Fruit fly (Drosophila melanogaster) whole organism, embryonic: ENCODE results near the gene CG14036.

Experiments used
- BEAF-32 ChIP-seq: fragments of 200-800 bp; sonication (Bioruptor generic); optimal IDR thresholded peaks from 3 replicates; lab custom pipeline; 2017; ENCODE audit warnings: missing biosample characterization, missing genetic modification characterization, mild to moderate bottlenecking, moderate library complexity, missing genetic modification reagents
- Bteb2 ChIP-seq: fragments of 200-800 bp; sonication (Bioruptor generic); optimal IDR thresholded peaks from 2 replicates; lab custom pipeline; 2016; ENCODE audit warnings: missing biosample characterization, missing genetic modification characterization
- CG10274 ChIP-seq: fragments of 200-800 bp; sonication (Bioruptor generic); optimal IDR thresholded peaks from 3 replicates; lab custom pipeline; 2017; ENCODE audit warnings: missing biosample characterization, mild to moderate bottlenecking, missing genetic modification characterization
- CG10565 ChIP-seq: fragments of 200-800 bp; sonication (Bioruptor generic); optimal IDR thresholded peaks from 3 replicates; lab custom pipeline; 2016; ENCODE audit warnings: missing biosample characterization, mild to moderate bottlenecking, missing genetic modification characterization
- CG10979 ChIP-seq: fragments of 200-800 bp; sonication (Bioruptor generic); optimal IDR thresholded peaks from 2 replicates; lab custom pipeline; 2018; ENCODE audit warnings: missing biosample characterization, mild to moderate bottlenecking, missing genetic modification characterization, moderate library complexity
- CG11093 ChIP-seq: fragments of 200-800 bp; sonication (Bioruptor generic); IDR thresholded peaks from 3 replicates; pipeline ENCODE4 v1.3.6; 2022; ENCODE audit warnings: missing biosample characterization, missing genetic modification characterization
- CG13624 ChIP-seq: fragments of 200-800 bp; sonication (Bioruptor generic); optimal IDR thresholded peaks from 2 replicates; lab custom pipeline; 2016; ENCODE audit warnings: missing biosample characterization, missing genetic modification characterization
- CG1602 ChIP-seq: fragments of 200-800 bp; sonication (Bioruptor generic); optimal IDR thresholded peaks from 3 replicates; lab custom pipeline; 2016; ENCODE audit warnings: missing biosample characterization, missing genetic modification characterization
- CG1832 ChIP-seq: fragments of 200-800 bp; sonication (Bioruptor generic); optimal IDR thresholded peaks from 2 replicates; lab custom pipeline; 2017; ENCODE audit warnings: missing biosample characterization, mild to moderate bottlenecking, missing genetic modification characterization, inconsistent platforms
- CG2129 ChIP-seq: fragments of 200-800 bp; sonication (Bioruptor generic); IDR thresholded peaks from 2 replicates; pipeline ENCODE4 v1.3.6; 2022; ENCODE audit warnings: missing biosample characterization, missing genetic modification characterization; ENCODE audit not compliant: partially characterized antibody
- CG3065 ChIP-seq: fragments of 200-800 bp; sonication (Bioruptor generic); optimal IDR thresholded peaks from 2 replicates; lab custom pipeline; 2016; ENCODE audit warnings: missing biosample characterization, missing genetic modification characterization
- CG31441 ChIP-seq: fragments of 200-800 bp; sonication (Bioruptor generic); IDR thresholded peaks from 2 replicates; pipeline ENCODE4 v1.3.6; 2022; ENCODE audit warnings: missing biosample characterization, missing genetic modification characterization
- CG4707 ChIP-seq: fragments of 200-800 bp; sonication (Bioruptor generic); optimal IDR thresholded peaks from 2 replicates; lab custom pipeline; 2018; ENCODE audit warnings: missing biosample characterization, mild to moderate bottlenecking, missing genetic modification characterization, moderate library complexity
- CG4730 ChIP-seq: fragments of 200-800 bp; sonication (Bioruptor generic); IDR thresholded peaks from 2 replicates; pipeline ENCODE4 v1.3.6; 2022; ENCODE audit warnings: missing biosample characterization, missing genetic modification characterization
- D19B ChIP-seq: fragments of 200-800 bp; sonication (Bioruptor generic); optimal IDR thresholded peaks from 2 replicates; lab custom pipeline; 2017; ENCODE audit warnings: missing biosample characterization, mild to moderate bottlenecking, missing genetic modification characterization
- Dip3 ChIP-seq: fragments of 200-800 bp; sonication (Bioruptor generic); optimal IDR thresholded peaks from 3 replicates; lab custom pipeline; 2016; ENCODE audit warnings: missing biosample characterization, missing genetic modification characterization
- Eip74EF ChIP-seq, 2 experiments: fragments of 200-800 bp in 1 of 2; fragments of >200 bp in 1 of 2; sonication (Bioruptor generic) in 1 of 2; optimal IDR thresholded peaks; 2 replicates each; lab custom pipeline; 2017 to 2019; ENCODE audit warnings: missing biosample characterization in 2 of 2, missing genetic modification characterization in 2 of 2, mild to moderate bottlenecking in 1 of 2, moderate library complexity in 1 of 2
- Fer1 ChIP-seq: fragments of 200-800 bp; sonication (Bioruptor generic); optimal IDR thresholded peaks from 2 replicates; lab custom pipeline; 2017; ENCODE audit warnings: missing biosample characterization, mild to moderate bottlenecking, missing genetic modification characterization
- HHEX ChIP-seq: fragments of 200-800 bp; sonication (Bioruptor generic); optimal IDR thresholded peaks from 3 replicates; lab custom pipeline; 2017; ENCODE audit warnings: missing biosample characterization, mild to moderate bottlenecking, missing genetic modification characterization, missing genetic modification reagents
- Hand ChIP-seq: fragments of 200-800 bp; sonication (Bioruptor generic); optimal IDR thresholded peaks from 2 replicates; lab custom pipeline; 2017; ENCODE audit warnings: mild to moderate bottlenecking, missing biosample characterization, missing genetic modification reagents, missing genetic modification characterization
- Hsf ChIP-seq: fragments of 200-800 bp; sonication (Bioruptor generic); optimal IDR thresholded peaks from 3 replicates; lab custom pipeline; 2016; ENCODE audit warnings: missing biosample characterization, missing genetic modification characterization
- MBD-R2 ChIP-seq: fragments of 200-800 bp; sonication (Bioruptor generic); IDR thresholded peaks from 2 replicates; pipeline ENCODE4 v1.3.6; 2022; ENCODE audit warnings: missing biosample characterization, missing genetic modification characterization
- Mad ChIP-seq: fragments of 200-800 bp; sonication (Bioruptor generic); optimal IDR thresholded peaks from 2 replicates; lab custom pipeline; 2016; ENCODE audit warnings: missing biosample characterization, missing genetic modification characterization
- Scr ChIP-seq: fragments of 200-800 bp; sonication (Bioruptor generic); IDR thresholded peaks from 2 replicates; pipeline ENCODE4 v1.3.6; 2022; ENCODE audit warnings: missing biosample characterization, missing genetic modification characterization; ENCODE audit not compliant: partially characterized antibody
- Sin3A ChIP-seq: fragments of >200 bp; optimal IDR thresholded peaks from 2 replicates; lab custom pipeline; 2018
- Xrp1 ChIP-seq: fragments of 200-800 bp; sonication (Bioruptor generic); IDR thresholded peaks from 2 replicates; pipeline ENCODE4 v1.3.6; 2022; ENCODE audit warnings: missing biosample characterization, missing genetic modification characterization
- ac ChIP-seq: fragments of 200-800 bp; sonication (Bioruptor generic); optimal IDR thresholded peaks from 3 replicates; lab custom pipeline; 2017; ENCODE audit warnings: missing biosample characterization, mild to moderate bottlenecking, missing genetic modification characterization
- al ChIP-seq: fragments of 200-800 bp; sonication (Bioruptor generic); IDR thresholded peaks from 2 replicates; pipeline ENCODE4 v1.3.6; 2022; ENCODE audit warnings: missing biosample characterization, missing genetic modification characterization
- ase ChIP-seq: fragments of 200-800 bp; sonication (Bioruptor generic); IDR thresholded peaks from 3 replicates; pipeline ENCODE4 v1.3.6; 2022; ENCODE audit warnings: missing biosample characterization, missing genetic modification characterization
- az2 ChIP-seq: fragments of 200-800 bp; sonication (Bioruptor generic); optimal IDR thresholded peaks from 3 replicates; lab custom pipeline; 2016; ENCODE audit warnings: missing biosample characterization, missing genetic modification characterization
- btn ChIP-seq: fragments of 200-800 bp; sonication (Bioruptor generic); optimal IDR thresholded peaks from 2 replicates; lab custom pipeline; 2016; ENCODE audit warnings: missing biosample characterization, missing genetic modification characterization
- caup ChIP-seq: fragments of 200-800 bp; sonication (Bioruptor generic); optimal IDR thresholded peaks from 3 replicates; lab custom pipeline; 2017; ENCODE audit warnings: missing biosample characterization, mild to moderate bottlenecking, missing genetic modification characterization, moderate library complexity; ENCODE audit not compliant: severe bottlenecking
- crc ChIP-seq: fragments of 200-800 bp; sonication (Bioruptor generic); optimal IDR thresholded peaks from 2 replicates; lab custom pipeline; 2016; ENCODE audit warnings: missing biosample characterization, missing genetic modification characterization
- dpn ChIP-seq, 2 experiments: fragments of 200-800 bp; sonication (Bioruptor generic); optimal IDR thresholded peaks; 3 replicates each; lab custom pipeline; 2016; ENCODE audit warnings: missing biosample characterization in 2 of 2, missing genetic modification characterization in 2 of 2
- dysf ChIP-seq: fragments of 200-800 bp; sonication (Bioruptor generic); IDR thresholded peaks from 3 replicates; pipeline ENCODE4 v1.3.6; 2022; ENCODE audit warnings: missing biosample characterization, missing genetic modification characterization
- fd3F ChIP-seq: fragments of 200-800 bp; sonication (Bioruptor generic); optimal IDR thresholded peaks from 2 replicates; lab custom pipeline; 2018; ENCODE audit warnings: missing biosample characterization, mild to moderate bottlenecking, missing genetic modification characterization, moderate library complexity
- fu2 ChIP-seq: fragments of 200-800 bp; sonication (Bioruptor generic); optimal IDR thresholded peaks from 2 replicates; lab custom pipeline; 2016; ENCODE audit warnings: missing biosample characterization, missing genetic modification characterization
- insv ChIP-seq, 2 experiments: fragments of 200-800 bp; sonication (Bioruptor generic); optimal IDR thresholded peaks; 3 replicates each; lab custom pipeline; 2016 to 2018; ENCODE audit warnings: missing biosample characterization in 2 of 2, missing genetic modification characterization in 2 of 2
- jigr1 ChIP-seq: fragments of 200-800 bp; sonication (Bioruptor generic); IDR thresholded peaks from 3 replicates; pipeline ENCODE4 v1.3.6; 2022; ENCODE audit warnings: missing biosample characterization, missing genetic modification characterization
- klu ChIP-seq: fragments of 200-800 bp; sonication (Bioruptor generic); IDR thresholded peaks from 2 replicates; pipeline ENCODE4 v1.3.6; 2022; ENCODE audit warnings: missing biosample characterization, missing genetic modification characterization
- nerfin-2 ChIP-seq: fragments of 200-800 bp; sonication (Bioruptor generic); IDR thresholded peaks from 2 replicates; pipeline ENCODE4 v1.3.6; 2022; ENCODE audit warnings: missing biosample characterization, missing genetic modification characterization; ENCODE audit not compliant: partially characterized antibody
- org-1 ChIP-seq: fragments of 200-800 bp; sonication (Bioruptor generic); optimal IDR thresholded peaks from 2 replicates; lab custom pipeline; 2017; ENCODE audit warnings: missing biosample characterization, missing genetic modification characterization
- pan ChIP-seq, 4 experiments: fragments of >200 bp in 3 of 4; fragments of 200-800 bp in 1 of 4; sonication (Bioruptor generic) in 1 of 4; optimal IDR thresholded peaks in 3 of 4; IDR thresholded peaks in 1 of 4; 2 replicates each; pipeline versions ENCODE4 v1.3.6 to Lab custom; 2017 to 2022; ENCODE audit warnings: missing biosample characterization in 2 of 4, missing genetic modification characterization in 2 of 4, mixed read lengths in 1 of 4
- pita ChIP-seq: fragments of 200-800 bp; sonication (Bioruptor generic); optimal IDR thresholded peaks from 2 replicates; lab custom pipeline; 2017; ENCODE audit warnings: missing biosample characterization, mild to moderate bottlenecking, missing genetic modification characterization
- so ChIP-seq: fragments of 200-800 bp; sonication (Bioruptor generic); IDR thresholded peaks from 3 replicates; pipeline ENCODE4 v1.3.6; 2022; ENCODE audit warnings: missing biosample characterization, missing genetic modification characterization
- tin ChIP-seq: fragments of 200-800 bp; sonication (Bioruptor generic); optimal IDR thresholded peaks from 3 replicates; lab custom pipeline; 2016; ENCODE audit warnings: missing biosample characterization, missing genetic modification characterization
- tio ChIP-seq: fragments of 200-800 bp; sonication (Bioruptor generic); optimal IDR thresholded peaks from 2 replicates; lab custom pipeline; 2017; ENCODE audit warnings: missing biosample characterization, missing genetic modification characterization, inconsistent platforms
- tx ChIP-seq: fragments of 200-800 bp; sonication (Bioruptor generic); optimal IDR thresholded peaks from 2 replicates; lab custom pipeline; 2016; ENCODE audit warnings: missing biosample characterization, missing genetic modification characterization
- wek ChIP-seq: fragments of 200-800 bp; sonication (Bioruptor generic); optimal IDR thresholded peaks from 3 replicates; lab custom pipeline; 2018; ENCODE audit warnings: missing biosample characterization, mild to moderate bottlenecking, missing genetic modification characterization, moderate library complexity

The CG14036 gene

DNA sequence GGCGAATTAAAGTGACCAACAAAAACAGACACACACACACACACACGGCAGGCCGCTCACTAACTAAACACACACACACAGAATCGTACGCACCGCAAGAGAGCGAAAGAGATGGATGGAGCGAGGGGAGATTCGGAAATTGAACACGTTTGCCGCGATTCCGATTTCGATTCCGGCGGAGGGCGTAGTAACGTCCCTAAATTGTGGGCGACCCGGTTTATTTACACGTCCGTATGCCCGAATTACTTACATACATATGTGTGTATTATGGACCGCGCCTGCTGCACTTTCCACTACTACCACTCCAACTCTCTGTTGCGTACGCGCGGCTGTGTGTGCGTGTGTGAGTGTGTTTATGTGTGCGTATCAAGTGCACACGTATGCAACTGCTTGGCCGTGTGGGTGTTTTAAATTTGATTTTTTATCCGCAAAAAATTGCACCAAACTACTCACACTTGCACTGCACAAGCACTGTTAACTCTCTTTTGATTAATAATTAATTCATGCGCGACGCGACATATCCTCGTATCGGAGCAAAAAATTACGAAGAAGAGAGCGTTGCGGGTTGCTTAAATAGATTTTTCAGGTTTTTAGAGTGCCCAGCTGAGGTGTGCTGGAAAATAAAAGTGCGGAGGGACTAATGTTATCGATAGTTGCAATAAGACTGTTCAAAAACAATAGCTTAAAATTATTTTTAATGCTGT lies 38.3 kb upstream of the CG14036 start, which contains the start of gene Pgant5 (continued):
- TF ChIP-seq CG10979 (tag; lab: Kevin White, UChicago) (no peak), pan (optimal IDR thresholded peaks at IDR 0.05; lab: Kevin White, UChicago) (no peak), pan (GFP tag; optimal IDR thresholded peaks at IDR 0.05 in 1 of 2, IDR thresholded peaks at IDR 0.05 in 1 of 2) (no peak), CG10274 (GFP tag; lab: Kevin White, UChicago) (no peak), jigr1 (GFP tag; lab: Robert Waterston, UW) (no peak), pita (GFP tag; lab: Kevin White, UChicago) (no peak), D19B (no peak), Eip74EF (GFP tag; optimal IDR thresholded peaks at IDR 0.05; lab: Kevin White, UChicago) (peak in 1 of 2 experiments; percentile 72), CG3065 (no peak), org-1 (GFP tag; lab: Kevin White, UChicago) (no peak), tio (GFP tag; lab: Kevin White, UChicago) (no peak), Fer1 (GFP tag; lab: Kevin White, UChicago) (peak; percentile 67), btn (GFP tag; lab: Kevin White, UChicago) (peak; percentile 16), CG11093 (GFP tag; lab: Robert Waterston, UW) (no peak), CG4730 (GFP tag; lab: Robert Waterston, UW) (no peak), CG1832 (GFP tag; lab: Kevin White, UChicago) (peak; percentile 77), Sin3A (lab: Kevin White, UChicago) (no peak), CG1602 (GFP tag; lab: Kevin White, UChicago) (no peak), ase (GFP tag; lab: Robert Waterston, UW) (no peak), caup (GFP tag; lab: Kevin White, UChicago) (no peak), Hand (GFP tag; lab: Kevin White, UChicago) (peak; percentile 42), Scr (GFP tag; lab: Robert Waterston, UW) (no peak), ac (GFP tag; lab: Kevin White, UChicago) (no peak), Mad (GFP tag; lab: Kevin White, UChicago) (no peak), klu (GFP tag; lab: Robert Waterston, UW) (0 out of 2 replicates have a peak, but pooled peaks have one; percentile 12), dpn (GFP tag; optimal IDR thresholded peaks at IDR 0.05; lab: Kevin White, UChicago) (peak in 1 of 2 experiments; percentile 9), CG2129 (GFP tag; lab: Robert Waterston, UW) (no peak; the same call in 1 of the 2 replicates), nerfin-2 (GFP tag; lab: Robert Waterston, UW) (no peak), Bteb2 (no peak), insv (GFP tag; optimal IDR thresholded peaks at IDR 0.05; lab: Kevin White, UChicago) (peak in 1 of 2 experiments; percentile 90), fu2 (GFP tag; lab: Kevin White, UChicago) (no peak), CG31441 (GFP tag; lab: Robert Waterston, UW) (no peak), so (no peak), HHEX (GFP tag; lab: Kevin White, UChicago) (no peak), fd3F (GFP tag; lab: Kevin White, UChicago) (no peak), CG13624 (GFP tag; lab: Kevin White, UChicago) (no peak), BEAF-32 (no peak), tin (GFP tag; lab: Kevin White, UChicago) (no peak), Xrp1 (no peak), dysf (GFP tag; lab: Robert Waterston, UW) (no peak), CG4707 (no peak), al (GFP tag; lab: Robert Waterston, UW) (no peak), Dip3 (GFP tag; lab: Kevin White, UChicago) (no peak), az2 (no peak), CG10565 (GFP tag; lab: Kevin White, UChicago) (no peak), wek (GFP tag; lab: Kevin White, UChicago) (peak; percentile 25), MBD-R2 (GFP tag; lab: Robert Waterston, UW) (peak; percentile 24; the same call in 1 of the 2 replicates), crc (GFP tag; lab: Kevin White, UChicago) (no peak), Hsf (no peak), tx (GFP tag; lab: Kevin White, UChicago) (peak; percentile 3)
